Worm (Caenorhabditis elegans): ENCODE data around the gene srw-17.

DNA sequence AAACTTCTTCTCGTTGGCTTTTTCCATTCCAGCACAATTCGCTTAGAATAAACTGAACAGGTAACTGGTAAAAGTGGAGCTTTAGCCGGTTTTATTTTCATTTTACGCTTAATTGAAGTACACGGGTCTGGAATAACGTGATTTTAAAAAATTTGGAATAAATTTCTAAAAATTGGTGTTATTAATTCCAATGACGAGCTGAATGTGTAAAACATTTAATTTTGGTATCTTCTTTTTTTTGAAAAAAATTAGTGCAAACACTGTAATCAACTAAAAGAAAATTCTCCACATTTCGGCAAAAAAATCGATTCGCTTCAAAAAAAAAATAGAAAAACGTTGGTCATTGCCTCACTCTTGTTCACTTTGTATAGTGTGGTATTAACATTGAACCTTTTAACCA, 4.6 kb downstream of the srw-17 start, which contains the start of gene T10H4.4:
- TF ChIP-seq elt-3 (tag; optimal IDR thresholded peaks at IDR 0.05) (no peak), ceh-28 (tag; optimal IDR thresholded peaks at IDR 0.05) (no peak), unc-39 (tag; optimal IDR thresholded peaks at IDR 0.05) (no peak), zag-1 (tag; optimal IDR thresholded peaks at IDR 0.05) (no peak), elt-1 (tag; optimal IDR thresholded peaks at IDR 0.05) (no peak), ZK546.5 (tag; optimal IDR thresholded peaks at IDR 0.05) (no peak), pqm-1 (tag; optimal IDR thresholded peaks at IDR 0.05) (no peak), nhr-25 (tag; optimal IDR thresholded peaks at IDR 0.05) (no peak), ztf-4 (tag; optimal IDR thresholded peaks at IDR 0.05) (no peak)
